Fruit fly (Drosophila melanogaster) whole organism, embryonic: Measurements from ENCODE around the gene CG43954.

Source experiments
- CG11247 ChIP-seq: fragments of 200-800 bp; sonication (Bioruptor generic); IDR thresholded peaks from 2 replicates; pipeline ENCODE4 v1.3.6; 2022; ENCODE audit warnings: missing biosample characterization, missing genetic modification characterization
- CG12744 ChIP-seq: fragments of 200-800 bp; sonication (Bioruptor generic); optimal IDR thresholded peaks from 2 replicates; lab custom pipeline; 2016; ENCODE audit warnings: missing biosample characterization, missing genetic modification characterization
- CG13287 ChIP-seq: fragments of 200-800 bp; sonication (Bioruptor generic); IDR thresholded peaks from 2 replicates; pipeline ENCODE4 v1.3.6; 2022; ENCODE audit warnings: missing biosample characterization, missing genetic modification characterization; ENCODE audit not compliant: partially characterized antibody
- CG14441 ChIP-seq: fragments of 200-800 bp; sonication (Bioruptor generic); IDR thresholded peaks from 2 replicates; pipeline ENCODE4 v1.3.6; 2022; ENCODE audit warnings: missing biosample characterization, missing genetic modification characterization
- CG16813 ChIP-seq: fragments of 200-800 bp; sonication (Bioruptor generic); IDR thresholded peaks from 3 replicates; pipeline ENCODE4 v1.3.6; 2022; ENCODE audit warnings: missing biosample characterization, missing genetic modification characterization; ENCODE audit not compliant: partially characterized antibody
- CG1832 ChIP-seq: fragments of 200-800 bp; sonication (Bioruptor generic); optimal IDR thresholded peaks from 2 replicates; lab custom pipeline; 2017; ENCODE audit warnings: missing biosample characterization, mild to moderate bottlenecking, missing genetic modification characterization, inconsistent platforms
- CG5953 ChIP-seq: fragments of 200-800 bp; sonication (Bioruptor generic); IDR thresholded peaks from 2 replicates; pipeline ENCODE4 v1.3.6; 2022; ENCODE audit warnings: missing biosample characterization, missing genetic modification characterization
- Hr78 ChIP-seq, 2 experiments: fragments of 200-800 bp in 1 of 2; fragments of >200 bp in 1 of 2; sonication (Bioruptor generic) in 1 of 2; optimal IDR thresholded peaks; 2 replicates each; lab custom pipeline; 2017 to 2019; ENCODE audit warnings: missing biosample characterization in 2 of 2, missing genetic modification characterization in 2 of 2, mild to moderate bottlenecking in 1 of 2, moderate library complexity in 1 of 2
- Jarid2 ChIP-seq: fragments of 200-800 bp; sonication (Bioruptor generic); optimal IDR thresholded peaks from 3 replicates; lab custom pipeline; 2017; ENCODE audit warnings: mild to moderate bottlenecking, missing biosample characterization, missing genetic modification reagents, missing genetic modification characterization
- Optix ChIP-seq: fragments of 200-800 bp; sonication (Bioruptor generic); IDR thresholded peaks from 3 replicates; pipeline ENCODE4 v1.3.6; 2022; ENCODE audit warnings: missing biosample characterization, missing genetic modification characterization
- Pdp1 ChIP-seq, 2 experiments: fragments of 200-800 bp; sonication (Bioruptor generic); optimal IDR thresholded peaks; 3 replicates each; lab custom pipeline; 2016; ENCODE audit warnings: missing biosample characterization in 2 of 2, missing genetic modification characterization in 2 of 2, mild to moderate bottlenecking in 1 of 2, moderate library complexity in 1 of 2
- Poxn ChIP-seq: fragments of 200-800 bp; sonication (Bioruptor generic); IDR thresholded peaks from 2 replicates; pipeline ENCODE4 v1.3.6; 2022; ENCODE audit warnings: missing biosample characterization, missing genetic modification characterization
- Scr ChIP-seq: fragments of 200-800 bp; sonication (Bioruptor generic); IDR thresholded peaks from 2 replicates; pipeline ENCODE4 v1.3.6; 2022; ENCODE audit warnings: missing biosample characterization, missing genetic modification characterization; ENCODE audit not compliant: partially characterized antibody
- Side ChIP-seq: fragments of 200-800 bp; sonication (Bioruptor generic); optimal IDR thresholded peaks from 2 replicates; lab custom pipeline; 2016; ENCODE audit warnings: missing biosample characterization, missing genetic modification characterization
- abd-A ChIP-seq: fragments of 200-800 bp; sonication (Bioruptor generic); optimal IDR thresholded peaks from 3 replicates; lab custom pipeline; 2019; ENCODE audit warnings: missing biosample characterization, mild to moderate bottlenecking, missing genetic modification characterization, moderate library complexity
- amos ChIP-seq: fragments of 200-800 bp; sonication (Bioruptor generic); IDR thresholded peaks from 2 replicates; pipeline ENCODE4 v1.3.6; 2022; ENCODE audit warnings: missing biosample characterization, missing genetic modification characterization; ENCODE audit not compliant: partially characterized antibody
- ase ChIP-seq: fragments of 200-800 bp; sonication (Bioruptor generic); IDR thresholded peaks from 3 replicates; pipeline ENCODE4 v1.3.6; 2022; ENCODE audit warnings: missing biosample characterization, missing genetic modification characterization
- cg ChIP-seq: fragments of 200-800 bp; sonication (Bioruptor generic); optimal IDR thresholded peaks from 3 replicates; lab custom pipeline; 2019; ENCODE audit warnings: missing biosample characterization, mild to moderate bottlenecking, missing genetic modification characterization, moderate library complexity
- eve ChIP-seq, 2 experiments: fragments of >200 bp; optimal IDR thresholded peaks; 2 replicates each; lab custom pipeline; 2017; ENCODE audit warnings: missing biosample characterization in 2 of 2, missing genetic modification characterization in 2 of 2
- exex ChIP-seq: fragments of 200-800 bp; sonication (Bioruptor generic); optimal IDR thresholded peaks from 4 replicates; lab custom pipeline; 2018; ENCODE audit warnings: missing biosample characterization, mild to moderate bottlenecking, missing genetic modification characterization, moderate library complexity
- fd64A ChIP-seq: fragments of 200-800 bp; sonication (Bioruptor generic); optimal IDR thresholded peaks from 3 replicates; lab custom pipeline; 2018; ENCODE audit warnings: missing biosample characterization, mild to moderate bottlenecking, missing genetic modification characterization
- grn ChIP-seq: fragments of 200-800 bp; sonication (Bioruptor generic); optimal IDR thresholded peaks from 3 replicates; lab custom pipeline; 2017; ENCODE audit warnings: missing biosample characterization, missing genetic modification characterization
- ham ChIP-seq: fragments of 200-800 bp; sonication (Bioruptor generic); IDR thresholded peaks from 2 replicates; pipeline ENCODE4 v1.3.6; 2022; ENCODE audit warnings: missing biosample characterization, missing genetic modification characterization
- kni ChIP-seq: fragments of 200-800 bp; sonication (Bioruptor generic); optimal IDR thresholded peaks from 3 replicates; lab custom pipeline; 2017; ENCODE audit warnings: mild to moderate bottlenecking, missing biosample characterization, missing genetic modification reagents, missing genetic modification characterization
- lab ChIP-seq: fragments of 200-800 bp; sonication (Bioruptor generic); optimal IDR thresholded peaks from 3 replicates; lab custom pipeline; 2017; ENCODE audit warnings: missing biosample characterization, missing genetic modification characterization, mild to moderate bottlenecking, moderate library complexity, missing genetic modification reagents
- maf-S ChIP-seq: fragments of 200-800 bp; sonication (Bioruptor generic); optimal IDR thresholded peaks from 2 replicates; lab custom pipeline; 2016; ENCODE audit warnings: missing biosample characterization, missing genetic modification characterization
- mirr ChIP-seq: fragments of 200-800 bp; sonication (Bioruptor generic); optimal IDR thresholded peaks from 3 replicates; lab custom pipeline; 2018; ENCODE audit warnings: missing biosample characterization, mild to moderate bottlenecking, missing genetic modification characterization
- nom ChIP-seq: fragments of 200-800 bp; sonication (Bioruptor generic); optimal IDR thresholded peaks from 2 replicates; lab custom pipeline; 2017; ENCODE audit warnings: missing biosample characterization, missing genetic modification characterization, mild to moderate bottlenecking, moderate library complexity, missing genetic modification reagents
- oc ChIP-seq: fragments of 200-800 bp; sonication (Bioruptor generic); optimal IDR thresholded peaks from 2 replicates; lab custom pipeline; 2018; ENCODE audit warnings: missing biosample characterization, mild to moderate bottlenecking, missing genetic modification characterization, moderate library complexity
- pfk ChIP-seq: fragments of 200-800 bp; sonication (Bioruptor generic); optimal IDR thresholded peaks from 2 replicates; lab custom pipeline; 2018; ENCODE audit warnings: missing biosample characterization, mild to moderate bottlenecking, missing genetic modification characterization, moderate library complexity
- pita ChIP-seq: fragments of 200-800 bp; sonication (Bioruptor generic); optimal IDR thresholded peaks from 2 replicates; lab custom pipeline; 2017; ENCODE audit warnings: missing biosample characterization, mild to moderate bottlenecking, missing genetic modification characterization
- pzg ChIP-seq: fragments of 200-800 bp; sonication (Bioruptor generic); optimal IDR thresholded peaks from 3 replicates; lab custom pipeline; 2018; ENCODE audit warnings: missing biosample characterization, mild to moderate bottlenecking, missing genetic modification characterization, moderate library complexity
- sim ChIP-seq: fragments of 200-800 bp; sonication (Bioruptor generic); IDR thresholded peaks from 2 replicates; pipeline ENCODE4 v1.3.6; 2022; ENCODE audit warnings: missing biosample characterization, missing genetic modification characterization
- tap ChIP-seq: fragments of 200-800 bp; optimal IDR thresholded peaks from 3 replicates; lab custom pipeline; 2019; ENCODE audit warnings: missing biosample characterization, mild to moderate bottlenecking, missing genetic modification characterization, moderate library complexity
- toy ChIP-seq: fragments of 200-800 bp; sonication (Bioruptor generic); IDR thresholded peaks from 2 replicates; pipeline ENCODE4 v1.3.6; 2022; ENCODE audit warnings: missing biosample characterization, missing genetic modification characterization
- vfl ChIP-seq: fragments of 200-800 bp; sonication (Bioruptor generic); optimal IDR thresholded peaks from 2 replicates; lab custom pipeline; 2016; ENCODE audit warnings: missing biosample characterization, missing genetic modification characterization
- zfh2 ChIP-seq: fragments of 200-800 bp; sonication (Bioruptor generic); optimal IDR thresholded peaks from 2 replicates; lab custom pipeline; 2016; ENCODE audit warnings: missing biosample characterization, missing genetic modification characterization

Gene CG43954

DNA sequence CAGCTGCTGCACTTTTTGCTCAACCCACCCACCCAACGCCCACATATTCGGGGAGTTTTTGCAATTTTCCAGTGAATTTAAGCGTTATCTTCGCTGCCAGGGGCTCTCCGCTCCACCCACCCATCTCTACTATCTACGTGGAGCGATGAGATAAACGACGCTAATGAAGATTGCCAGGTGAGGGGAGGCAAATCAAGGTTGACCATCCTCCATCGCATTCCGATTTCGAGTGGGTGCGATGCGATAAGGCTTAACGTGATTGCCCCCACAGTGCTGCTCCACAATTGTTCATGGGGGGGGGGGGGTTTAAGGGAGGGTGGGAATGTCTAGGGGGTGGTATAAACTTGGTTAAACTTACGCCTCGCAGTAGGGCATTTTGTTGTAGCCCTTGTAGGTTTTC is 17.6 kb downstream of the CG43954 start (continued):
- no peak for TF ChIP-seq sim (GFP tag; lab: Robert Waterston, UW)
- TF ChIP-seq ham (GFP tag; lab: Robert Waterston, UW), result peak; percentile 75; the same call in 1 of the 2 replicates
- TF ChIP-seq ase (GFP tag; lab: Robert Waterston, UW), result no peak
- peak; percentile 96 for TF ChIP-seq grn
- TF ChIP-seq CG16813 (GFP tag; lab: Robert Waterston, UW), result no peak
- TF ChIP-seq exex, result peak; percentile 83
- no peak for TF ChIP-seq zfh2 (GFP tag; lab: Kevin White, UChicago)
- TF ChIP-seq Optix (GFP tag; lab: Robert Waterston, UW), result no peak
- no peak for TF ChIP-seq CG12744 (GFP tag; lab: Kevin White, UChicago)
- no peak for TF ChIP-seq CG1832 (GFP tag; lab: Kevin White, UChicago)
- TF ChIP-seq vfl (GFP tag; lab: Kevin White, UChicago), result no peak
- TF ChIP-seq fd64A (GFP tag; lab: Kevin White, UChicago), result no peak
- peak; percentile 58 for TF ChIP-seq mirr (GFP tag; lab: Kevin White, UChicago)
- TF ChIP-seq tap (tag; lab: Kevin White, UChicago), result no peak
- no peak for TF ChIP-seq Scr (GFP tag; lab: Robert Waterston, UW)
- no peak for TF ChIP-seq Poxn (GFP tag; lab: Robert Waterston, UW)
- TF ChIP-seq, all 482 proteins: peak for 20

DNA sequence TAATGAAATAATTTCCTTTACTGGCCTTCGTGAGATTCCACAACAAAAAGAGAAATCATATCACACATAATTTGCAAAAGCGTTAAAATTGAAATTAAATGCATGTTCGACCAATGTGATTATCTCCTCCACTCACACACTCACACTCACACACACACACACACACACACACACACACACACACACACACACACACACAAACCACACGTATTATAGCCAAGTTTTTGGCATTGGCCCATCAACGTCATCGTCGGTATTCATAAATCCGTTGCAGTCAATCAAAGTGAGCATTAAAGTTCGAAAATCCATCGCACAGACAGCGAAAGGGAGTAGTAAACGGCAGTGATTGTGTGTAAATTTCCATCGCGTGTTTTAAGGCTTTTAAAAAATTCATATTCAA is 21.4 kb downstream of the CG43954 start:
- peak; percentile 28 for TF ChIP-seq oc
- TF ChIP-seq CG13287 (GFP tag; lab: Robert Waterston, UW), result no peak
- peak; percentile 60 for TF ChIP-seq cg (GFP tag; lab: Kevin White, UChicago)
- TF ChIP-seq CG5953, result no peak
- peak; percentile 6 for TF ChIP-seq kni
- TF ChIP-seq amos (GFP tag; lab: Robert Waterston, UW), result no peak
- TF ChIP-seq Hr78 (GFP tag; optimal IDR thresholded peaks at IDR 0.05; lab: Kevin White, UChicago), result peak in 1 of 2 experiments; percentile 33
- no peak for TF ChIP-seq Jarid2 (GFP tag; lab: Kevin White, UChicago)
- TF ChIP-seq pzg, result no peak
- peak; percentile 7 for TF ChIP-seq abd-A (tag; lab: Kevin White, UChicago)

DNA sequence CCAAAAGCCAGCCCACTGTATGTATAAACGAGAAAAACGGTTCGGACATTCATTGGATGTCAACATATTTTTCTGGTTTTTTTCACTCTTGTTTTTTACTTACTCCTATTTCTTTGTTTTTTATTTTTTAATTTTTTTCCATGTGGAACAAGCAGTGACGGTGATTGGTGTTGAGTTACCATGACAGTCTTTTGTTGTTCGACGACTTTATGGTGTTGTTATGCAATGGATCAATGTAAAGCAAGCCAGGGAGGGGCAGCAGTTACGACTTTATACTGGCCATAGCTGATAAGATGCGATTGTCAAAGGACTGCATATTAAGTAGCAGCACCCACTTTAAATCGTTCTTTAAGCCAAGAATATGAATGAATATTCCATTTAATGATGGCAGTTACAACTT is 22.0 kb downstream of the CG43954 start:
- no peak for TF ChIP-seq pfk (GFP tag; lab: Kevin White, UChicago)
- no peak for TF ChIP-seq lab (GFP tag; lab: Kevin White, UChicago)
- TF ChIP-seq Pdp1 (GFP tag; optimal IDR thresholded peaks at IDR 0.05; lab: Kevin White, UChicago), result peak in 1 of 2 experiments; percentile 54
- TF ChIP-seq nom (GFP tag; lab: Kevin White, UChicago), result peak; percentile 52
- peak in 1 of 2 experiments; percentile 48 for TF ChIP-seq eve (GFP tag; optimal IDR thresholded peaks at IDR 0.05; lab: Kevin White, UChicago)

DNA sequence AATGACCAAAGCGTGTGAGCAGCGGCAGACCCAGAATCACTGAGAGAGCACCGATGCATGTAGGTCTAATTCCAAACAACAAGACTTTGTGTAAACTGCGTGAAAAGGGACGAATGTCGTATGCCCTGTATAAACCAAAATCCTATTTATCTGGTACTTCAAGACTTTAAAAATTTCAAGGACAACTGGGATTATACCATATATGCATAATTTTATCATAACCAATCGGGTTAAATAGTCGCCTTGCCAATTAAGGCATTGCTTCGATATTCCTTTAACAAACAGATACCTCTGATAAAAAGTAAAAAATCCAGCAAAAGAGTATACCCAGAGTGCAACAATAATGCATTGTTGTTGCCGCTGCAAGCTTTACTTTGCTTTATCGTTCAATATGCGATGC is 28.5 kb downstream of the CG43954 start:
- TF ChIP-seq pita (GFP tag; lab: Kevin White, UChicago) (no peak), Side (no peak), CG14441 (GFP tag; lab: Robert Waterston, UW) (no peak), toy (GFP tag; lab: Robert Waterston, UW) (no peak), maf-S (GFP tag; lab: Kevin White, UChicago) (no peak), CG11247 (GFP tag; lab: Robert Waterston, UW) (no peak)
